Worm (Caenorhabditis elegans) whole organism, mixed stage, embryonic: ENCODE measurements around the gene F47D2.11.
"Not testable (repeated sequence)": the region's sequence is repeated elsewhere in the genome, so short reads cannot be mapped to it uniquely, and the experiment has no call there.

Source experiments
- M03D4.4 ChIP-seq: sonication (generic microtip); optimal IDR thresholded peaks from 2 replicates; lab custom pipeline; 2017; ENCODE audit warnings: mild to moderate bottlenecking, missing genetic modification characterization, missing compliant biosample characterization
- bed-3 ChIP-seq: fragments of 200-800 bp; sonication (Bioruptor generic); optimal IDR thresholded peaks from 3 replicates; lab custom pipeline; 2018; ENCODE audit warnings: mild to moderate bottlenecking, missing genetic modification characterization, moderate library complexity, missing compliant biosample characterization
- blmp-1 ChIP-seq: fragments of 150-350 bp; optimal IDR thresholded peaks from 2 replicates; lab custom pipeline; 2014; ENCODE audit warnings: missing biosample characterization, missing genetic modification characterization
- ceh-39 ChIP-seq: fragments of 150-350 bp; optimal IDR thresholded peaks from 2 replicates; lab custom pipeline; 2014; ENCODE audit warnings: missing biosample characterization, missing genetic modification characterization
- ceh-43 ChIP-seq: fragments of 200-800 bp; sonication (Bioruptor generic); optimal IDR thresholded peaks from 2 replicates; lab custom pipeline; 2018; ENCODE audit warnings: mild to moderate bottlenecking, missing genetic modification characterization, moderate library complexity, missing compliant biosample characterization
- ceh-83 ChIP-seq: fragments of 200-800 bp; sonication (Bioruptor generic); optimal IDR thresholded peaks from 2 replicates; lab custom pipeline; 2018; ENCODE audit warnings: mild to moderate bottlenecking, missing genetic modification characterization, missing compliant biosample characterization
- ces-1 ChIP-seq: fragments of 150-350 bp; optimal IDR thresholded peaks from 2 replicates; lab custom pipeline; 2014; ENCODE audit warnings: missing biosample characterization, missing genetic modification reagents, missing genetic modification characterization
- cnd-1 ChIP-seq: fragments of 200-800 bp; sonication (Bioruptor generic); optimal IDR thresholded peaks from 2 replicates; lab custom pipeline; 2018; ENCODE audit warnings: mild to moderate bottlenecking, missing genetic modification characterization, missing compliant biosample characterization
- drap-1 ChIP-seq: fragments of 200-800 bp; sonication (Bioruptor generic); optimal IDR thresholded peaks from 3 replicates; lab custom pipeline; 2018; ENCODE audit warnings: mild to moderate bottlenecking, missing genetic modification characterization, missing compliant biosample characterization
- flh-1 ChIP-seq: fragments of 200-800 bp; sonication (Bioruptor generic); optimal IDR thresholded peaks from 2 replicates; lab custom pipeline; 2018; ENCODE audit warnings: mild to moderate bottlenecking, missing genetic modification characterization, moderate library complexity, missing compliant biosample characterization
- ham-2 ChIP-seq: fragments of 200-800 bp; sonication (Bioruptor generic); optimal IDR thresholded peaks from 2 replicates; lab custom pipeline; 2018; ENCODE audit warnings: mild to moderate bottlenecking, missing genetic modification characterization, missing compliant biosample characterization
- hlh-1 ChIP-seq: fragments of 150-350 bp; optimal IDR thresholded peaks from 2 replicates; lab custom pipeline; 2014; ENCODE audit warnings: missing biosample characterization, missing genetic modification reagents, missing genetic modification characterization
- lin-13 ChIP-seq: fragments of 150-350 bp; optimal IDR thresholded peaks from 2 replicates; lab custom pipeline; 2014; ENCODE audit warnings: missing biosample characterization, missing genetic modification characterization
- lsy-2 ChIP-seq: fragments of 150-350 bp; optimal IDR thresholded peaks from 2 replicates; lab custom pipeline; 2014; ENCODE audit warnings: missing biosample characterization, missing genetic modification characterization
- mab-5 ChIP-seq: fragments of 150-350 bp; optimal IDR thresholded peaks from 2 replicates; lab custom pipeline; 2014; ENCODE audit warnings: missing biosample characterization, missing genetic modification characterization
- mep-1 ChIP-seq: fragments of 150-350 bp; optimal IDR thresholded peaks from 2 replicates; lab custom pipeline; 2017; ENCODE audit warnings: missing biosample characterization, missing genetic modification reagents, missing genetic modification characterization, inconsistent platforms
- mls-2 ChIP-seq: sonication (generic microtip); optimal IDR thresholded peaks from 2 replicates; lab custom pipeline; 2016; ENCODE audit warnings: mild to moderate bottlenecking, missing genetic modification characterization, moderate library complexity, missing compliant biosample characterization
- nhr-12 ChIP-seq: fragments of 150-350 bp; optimal IDR thresholded peaks from 2 replicates; lab custom pipeline; 2014; ENCODE audit warnings: missing biosample characterization, missing genetic modification characterization
- nhr-2 ChIP-seq: fragments of 150-350 bp; optimal IDR thresholded peaks from 2 replicates; lab custom pipeline; 2014; ENCODE audit warnings: missing biosample characterization, missing genetic modification characterization
- nhr-237 ChIP-seq: fragments of 150-350 bp; optimal IDR thresholded peaks from 2 replicates; lab custom pipeline; 2014; ENCODE audit warnings: missing biosample characterization, missing genetic modification characterization
- nhr-28 ChIP-seq: fragments of 150-350 bp; optimal IDR thresholded peaks from 2 replicates; lab custom pipeline; 2014; ENCODE audit warnings: missing biosample characterization, missing genetic modification characterization
- nhr-76 ChIP-seq: sonication (generic microtip); optimal IDR thresholded peaks from 2 replicates; lab custom pipeline; 2017; ENCODE audit warnings: missing biosample characterization, missing genetic modification characterization
- pha-4 ChIP-seq: fragments of 150-350 bp; optimal IDR thresholded peaks from 2 replicates; lab custom pipeline; 2018; ENCODE audit warnings: missing biosample characterization, missing genetic modification reagents, missing genetic modification characterization
- sem-2 ChIP-seq: fragments of 200-800 bp; sonication (Bioruptor generic); optimal IDR thresholded peaks from 2 replicates; lab custom pipeline; 2018; ENCODE audit warnings: mild to moderate bottlenecking, missing genetic modification characterization, missing compliant biosample characterization
- snpc-4 ChIP-seq: fragments of 150-350 bp; optimal IDR thresholded peaks from 2 replicates; lab custom pipeline; 2014; ENCODE audit warnings: missing biosample characterization, missing genetic modification characterization
- sptf-1 ChIP-seq: sonication (generic microtip); optimal IDR thresholded peaks from 2 replicates; lab custom pipeline; 2017; ENCODE audit warnings: mild to moderate bottlenecking, missing genetic modification characterization, moderate library complexity, missing compliant biosample characterization
- tbx-8 ChIP-seq: fragments of 200-800 bp; sonication (Bioruptor generic); optimal IDR thresholded peaks from 2 replicates; lab custom pipeline; 2018; ENCODE audit warnings: mild to moderate bottlenecking, missing genetic modification characterization, moderate library complexity, missing compliant biosample characterization
- unc-62 ChIP-seq: fragments of 150-350 bp; optimal IDR thresholded peaks from 2 replicates; lab custom pipeline; 2014; ENCODE audit warnings: missing biosample characterization, missing genetic modification reagents, missing genetic modification characterization
- zip-8 ChIP-seq: fragments of 150-350 bp; optimal IDR thresholded peaks from 2 replicates; lab custom pipeline; 2014; ENCODE audit warnings: missing biosample characterization, missing genetic modification characterization
- ztf-11 ChIP-seq: fragments of 150-350 bp; optimal IDR thresholded peaks from 2 replicates; lab custom pipeline; 2014; ENCODE audit warnings: missing biosample characterization, missing genetic modification characterization

F47D2.11 gene

DNA sequence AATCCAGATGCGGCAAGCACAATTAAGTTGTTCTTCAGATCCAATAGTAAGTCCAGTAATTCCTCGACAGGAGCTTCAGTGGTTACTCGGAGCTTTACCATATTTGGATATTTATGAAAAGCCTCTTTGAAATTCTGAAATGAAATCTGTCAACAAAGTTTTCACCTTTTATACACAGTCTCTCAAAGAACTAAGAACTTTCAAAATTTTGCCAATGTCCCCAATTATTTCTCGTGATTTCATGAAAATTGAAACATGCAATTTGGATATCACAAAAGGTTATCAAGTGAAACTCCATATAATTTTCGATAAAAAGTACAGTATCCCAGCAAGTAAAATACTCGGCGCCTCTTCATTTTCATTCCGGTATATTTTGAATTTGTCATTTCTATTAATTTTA is at the start of gene F47D2.11:
TSS of gene F47D2.11 (minus strand) at position 101 of the 400 bp plus-strand sequence.
- no peak for TF ChIP-seq nhr-12
- TF ChIP-seq ces-1 (GFP tag; lab: Kevin White, UChicago): no peak
- no peak for TF ChIP-seq lin-13 (tag; lab: Kevin White, UChicago)
- TF ChIP-seq pha-4 (tag; lab: Kevin White, UChicago): no peak
- TF ChIP-seq flh-1 (GFP tag; lab: Kevin White, UChicago): no peak
- TF ChIP-seq lsy-2: no peak
- no peak for TF ChIP-seq sptf-1 (tag; lab: Kevin White, UChicago)
- TF ChIP-seq mep-1 (tag; lab: Kevin White, UChicago): no peak
- TF ChIP-seq nhr-2 (tag; lab: Kevin White, UChicago): no peak
- no peak for TF ChIP-seq tbx-8
- no peak for TF ChIP-seq drap-1 (GFP tag; lab: Kevin White, UChicago)
- no peak for TF ChIP-seq nhr-28 (tag; lab: Kevin White, UChicago)
- TF ChIP-seq, all 35 proteins: peak for 0

DNA sequence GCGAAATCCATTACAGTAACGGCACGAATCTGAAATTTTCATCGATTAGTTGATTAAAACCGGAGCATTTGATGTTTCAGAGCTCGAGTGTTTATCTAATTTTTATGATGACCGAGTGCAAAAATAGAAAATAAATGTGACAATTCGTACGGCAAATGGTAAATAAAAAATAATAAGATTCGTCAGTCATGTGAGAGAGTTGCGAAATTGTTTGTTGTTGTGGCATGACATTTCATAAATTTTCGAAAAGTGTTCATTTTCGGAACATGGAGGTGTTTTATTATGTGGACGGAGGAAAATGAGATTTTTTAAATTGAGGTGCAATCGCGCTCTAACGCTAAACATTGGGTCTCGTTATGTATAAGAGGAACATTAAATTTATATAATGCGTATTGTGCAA is 45.9 kb upstream of the F47D2.11 start:
- TF ChIP-seq unc-62 (GFP tag; lab: Kevin White, UChicago) (no peak), ceh-83 (GFP tag; lab: Kevin White, UChicago) (no peak), flh-1 (GFP tag; lab: Kevin White, UChicago) (no peak), sem-2 (GFP tag; lab: Kevin White, UChicago) (no peak), ceh-43 (GFP tag; lab: Kevin White, UChicago) (no peak), pha-4 (tag; lab: Kevin White, UChicago) (no peak), nhr-76 (no peak), blmp-1 (tag; lab: Kevin White, UChicago) (no peak), drap-1 (GFP tag; lab: Kevin White, UChicago) (no peak), nhr-12 (no peak), mab-5 (tag; lab: Kevin White, UChicago) (no peak), ztf-11 (no peak), M03D4.4 (tag; lab: Kevin White, UChicago) (no peak), ceh-39 (no peak)

DNA sequence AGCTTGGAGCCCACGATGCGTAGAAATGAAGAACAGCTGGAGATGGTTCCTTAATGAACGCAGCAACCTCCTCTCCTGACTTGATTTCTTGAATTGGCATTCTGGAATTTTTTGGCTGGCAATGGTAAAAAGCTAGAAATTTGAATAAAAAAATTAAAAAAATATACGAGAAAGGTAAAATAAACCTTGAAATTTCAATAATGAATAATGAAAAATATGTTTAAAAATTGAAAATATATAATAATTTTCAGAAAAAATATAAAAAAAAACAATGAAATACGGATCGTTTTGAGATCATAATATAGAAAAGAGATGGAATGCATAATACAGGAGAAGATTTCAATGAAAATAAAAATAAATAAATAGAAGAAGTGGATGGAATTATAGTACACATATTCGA is 45.4 kb upstream of the F47D2.11 start, which contains the start of gene glrx-3:
TSS of gene glrx-3 (minus strand) at position 101 of the 400 bp plus-strand sequence.
- TF ChIP-seq nhr-76 (no peak), nhr-237 (tag; lab: Kevin White, UChicago) (no peak), ham-2 (GFP tag; lab: Kevin White, UChicago) (no peak), mls-2 (no peak), bed-3 (GFP tag; lab: Kevin White, UChicago) (no peak), lsy-2 (no peak)
- TF ChIP-seq, all 35 proteins: peak for 0

DNA sequence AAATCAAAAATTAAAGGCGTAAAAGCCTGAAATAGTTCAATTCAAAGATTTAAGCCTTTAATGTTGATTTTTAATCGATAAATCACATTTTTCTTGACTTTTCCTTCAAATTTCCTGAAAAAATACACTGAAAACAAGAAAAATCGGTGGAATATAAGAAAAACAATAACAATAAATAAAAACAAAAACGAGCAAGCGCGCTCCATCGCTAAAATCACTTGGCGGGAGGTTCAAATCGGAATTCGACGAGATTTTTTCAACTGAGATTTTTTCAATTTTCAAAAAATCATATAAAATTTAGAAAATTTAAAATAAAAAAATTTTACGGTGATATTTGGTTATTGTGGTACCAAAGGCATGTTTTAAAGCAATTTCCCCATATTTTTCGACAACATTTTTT is 43.7 kb upstream of the F47D2.11 start:
- TF ChIP-seq drap-1 (GFP tag; lab: Kevin White, UChicago) (no peak), mep-1 (tag; lab: Kevin White, UChicago) (no peak), blmp-1 (tag; lab: Kevin White, UChicago) (no peak)
- TF ChIP-seq, all 35 proteins: peak for 0

DNA sequence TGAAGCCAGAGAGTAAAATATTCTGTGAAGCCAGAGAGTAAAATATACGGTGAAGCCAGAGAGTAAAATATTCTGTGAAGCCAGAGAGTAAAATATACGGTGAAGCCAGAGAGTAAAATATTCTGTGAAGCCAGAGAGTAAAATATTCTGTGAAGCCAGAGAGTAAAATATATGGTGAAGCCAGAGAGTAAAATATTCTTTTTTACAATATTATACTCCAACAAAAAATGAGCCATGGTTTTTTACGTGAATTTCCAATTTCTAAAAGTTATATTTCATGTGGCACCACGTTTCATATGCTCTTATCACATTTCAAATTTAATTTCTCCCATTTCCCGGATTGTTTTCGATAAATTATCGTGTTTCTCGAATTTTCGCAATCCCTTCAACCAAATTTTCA is 40.6 kb upstream of the F47D2.11 start, which contains the start of gene irld-1:
TSS of gene irld-1 (plus strand) at position 301 of the 400 bp plus-strand sequence.
- not testable (repeated sequence) for TF ChIP-seq lin-13 (tag; lab: Kevin White, UChicago); nhr-2 (tag; lab: Kevin White, UChicago); mls-2

DNA sequence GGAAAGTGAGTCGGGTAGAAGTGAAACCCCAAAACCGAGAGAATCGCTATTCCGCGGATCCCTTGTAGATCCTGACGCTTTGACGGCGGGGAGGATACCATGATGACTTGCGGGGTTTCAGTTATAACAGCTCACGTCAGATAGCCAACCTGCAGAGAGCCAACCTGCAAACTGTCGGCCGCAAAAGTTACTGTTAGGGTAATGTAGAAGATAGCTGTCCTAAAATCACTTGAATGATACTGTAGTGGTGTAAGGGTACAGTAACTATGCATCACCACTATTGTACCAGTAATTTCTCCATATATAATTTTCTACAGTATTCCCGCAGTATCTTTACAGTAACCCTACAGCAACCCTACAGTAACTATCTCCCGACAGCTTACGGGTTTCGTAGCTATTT is 36.6 kb upstream of the F47D2.11 start, which contains the start of gene oac-12:
TSS of gene oac-12 (minus strand) at position 101 of the 400 bp plus-strand sequence.
- TF ChIP-seq unc-62 (GFP tag; lab: Kevin White, UChicago) (no peak), ham-2 (GFP tag; lab: Kevin White, UChicago) (no peak), sptf-1 (tag; lab: Kevin White, UChicago) (no peak), snpc-4 (no peak), hlh-1 (tag; lab: Kevin White, UChicago) (no peak), zip-8 (tag; lab: Kevin White, UChicago) (no peak), bed-3 (GFP tag; lab: Kevin White, UChicago) (no peak), ceh-43 (GFP tag; lab: Kevin White, UChicago) (no peak), nhr-2 (tag; lab: Kevin White, UChicago) (no peak), cnd-1 (no peak), lin-13 (tag; lab: Kevin White, UChicago) (no peak), ceh-39 (no peak)
